Worm (Caenorhabditis elegans): ENCODE data around the gene ZK666.1.

ce11 chrII:10504729-10505128, 33.6 kb upstream of the ZK666.1 start:
- TF ChIP-seq nhr-11 (tag; optimal IDR thresholded peaks at IDR 0.05) (no peak), nhr-12 (tag; optimal IDR thresholded peaks at IDR 0.05) (no peak), elt-1 (tag; optimal IDR thresholded peaks at IDR 0.05) (no peak), skn-1 (tag; optimal IDR thresholded peaks at IDR 0.05) (no peak), ztf-11 (tag; optimal IDR thresholded peaks at IDR 0.05) (no peak)

Data from whole organism, L3 larva.